Worm (Caenorhabditis elegans) whole organism, early embryonic: ENCODE data around the gene F01G10.9.
A peak's percentile ranks its signal among the peaks of the same experiment; 100 is the strongest.

Experiments
- B0310.2 ChIP-seq: sonication (generic microtip); optimal IDR thresholded peaks from 2 replicates; lab custom pipeline; 2016; ENCODE audit warnings: mild to moderate bottlenecking, missing genetic modification characterization, missing compliant biosample characterization
- F13C5.2 ChIP-seq: sonication (generic microtip); optimal IDR thresholded peaks from 2 replicates; lab custom pipeline; 2017; ENCODE audit warnings: mild to moderate bottlenecking, missing genetic modification characterization, inconsistent platforms, missing compliant biosample characterization
- aly-1 ChIP-seq: sonication (generic microtip); optimal IDR thresholded peaks from 2 replicates; lab custom pipeline; 2016; ENCODE audit warnings: missing genetic modification characterization, missing compliant biosample characterization
- ama-1 ChIP-seq: fragments of 150-350 bp; optimal IDR thresholded peaks from 2 replicates; lab custom pipeline; 2014
- ceh-13 ChIP-seq: fragments of 200-800 bp; sonication (Bioruptor generic); optimal IDR thresholded peaks from 2 replicates; lab custom pipeline; 2018; ENCODE audit warnings: mild to moderate bottlenecking, missing genetic modification characterization, missing compliant biosample characterization
- ceh-36 ChIP-seq: sonication (generic microtip); optimal IDR thresholded peaks from 2 replicates; lab custom pipeline; 2016; ENCODE audit warnings: missing genetic modification characterization, inconsistent platforms, missing compliant biosample characterization
- ets-7 ChIP-seq: sonication (generic microtip); optimal IDR thresholded peaks from 2 replicates; lab custom pipeline; 2016; ENCODE audit warnings: missing genotype, missing genetic modification characterization, missing compliant biosample characterization
- flt-1 ChIP-seq: fragments of 200-800 bp; sonication (Bioruptor generic); IDR thresholded peaks from 2 replicates; pipeline ENCODE4 v1.3.6; 2022; ENCODE audit warnings: missing genetic modification characterization, missing compliant biosample characterization
- hmbx-1 ChIP-seq: sonication (generic microtip); optimal IDR thresholded peaks from 2 replicates; lab custom pipeline; 2016; ENCODE audit warnings: mild to moderate bottlenecking, missing genetic modification characterization, missing compliant biosample characterization
- hmg-4 ChIP-seq: fragments of 200-800 bp; sonication (Bioruptor generic); optimal IDR thresholded peaks from 2 replicates; lab custom pipeline; 2018; ENCODE audit warnings: mild to moderate bottlenecking, missing genetic modification characterization, missing compliant biosample characterization
- pes-1 ChIP-seq: fragments of 200-800 bp; sonication (Bioruptor generic); IDR thresholded peaks from 2 replicates; pipeline ENCODE4 v1.3.6; 2022; ENCODE audit warnings: missing genetic modification reagents, missing genetic modification characterization, missing compliant biosample characterization
- scrt-1 ChIP-seq: fragments of 200-800 bp; sonication (Bioruptor generic); IDR thresholded peaks from 2 replicates; pipeline ENCODE4 v1.3.6; 2022; ENCODE audit warnings: missing genetic modification characterization, missing compliant biosample characterization
- sea-1 ChIP-seq: fragments of 200-800 bp; sonication (Bioruptor generic); conservative IDR thresholded peaks from 2 replicates; pipeline ENCODE4 v1.3.6; 2022; ENCODE audit warnings: missing genetic modification characterization, missing compliant biosample characterization
- tbx-11 ChIP-seq: fragments of 200-800 bp; sonication (Bioruptor generic); IDR thresholded peaks from 2 replicates; pipeline ENCODE4 v1.3.6; 2022; ENCODE audit warnings: missing genetic modification characterization, missing compliant biosample characterization
- tbx-37 ChIP-seq: fragments of 200-800 bp; sonication (Bioruptor generic); conservative IDR thresholded peaks from 2 replicates; pipeline ENCODE4 v1.3.6; 2022; ENCODE audit warnings: missing genetic modification reagents, missing genetic modification characterization, missing compliant biosample characterization
- tra-4 ChIP-seq: sonication (generic microtip); optimal IDR thresholded peaks from 2 replicates; lab custom pipeline; 2017; ENCODE audit warnings: missing genetic modification characterization, missing compliant biosample characterization

Gene F01G10.9

DNA sequence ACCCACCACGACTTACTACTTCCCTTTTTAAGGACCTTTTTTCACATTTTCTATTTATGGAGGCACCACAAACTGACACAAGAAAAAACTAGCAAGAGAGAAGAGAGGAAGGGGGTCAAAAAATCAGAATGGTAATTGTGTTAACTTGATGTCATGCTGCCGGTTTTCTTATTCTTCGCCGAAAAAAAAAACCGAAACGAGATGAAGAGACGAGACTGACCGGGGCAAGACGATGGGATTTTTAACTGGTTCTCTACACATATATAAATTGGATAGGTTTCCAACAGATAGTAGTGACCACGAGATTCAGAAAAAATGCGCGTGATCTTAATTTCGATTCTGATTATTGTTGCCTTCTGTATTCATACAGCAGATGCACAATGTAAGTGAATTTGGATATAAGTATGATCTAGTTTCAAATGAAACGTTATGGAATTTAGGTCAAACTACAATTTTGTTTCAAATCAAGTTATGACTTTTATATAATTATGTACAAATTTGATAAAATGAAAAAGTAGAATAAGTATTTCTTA is 14.4 kb upstream of the F01G10.9 start, which contains the start of gene Y43C5A.3:
Gene Y43C5A.3, plus strand, starts transcription at position 256 of the 533 bp plus-strand sequence.
- TF ChIP-seq hmg-4 (GFP tag; lab: Kevin White, UChicago): no peak

ce11 chrIV:10273360-10273759 is 13.9 kb upstream of the F01G10.9 start:
- TF ChIP-seq scrt-1 (GFP tag; lab: Robert Waterston, UW): no peak
- TF ChIP-seq pes-1 (GFP tag; lab: Robert Waterston, UW): no peak
- TF ChIP-seq B0310.2 (tag; lab: Kevin White, UChicago): no peak
- no peak for TF ChIP-seq ceh-36 (tag; lab: Kevin White, UChicago)
- no peak for TF ChIP-seq tra-4 (tag; lab: Kevin White, UChicago)
- TF ChIP-seq hmg-4 (GFP tag; lab: Kevin White, UChicago): no peak
- TF ChIP-seq flt-1 (GFP tag; lab: Robert Waterston, UW): no peak
- no peak for TF ChIP-seq hmbx-1 (tag; lab: Kevin White, UChicago)
- TF ChIP-seq tbx-37 (GFP tag; lab: Robert Waterston, UW): no peak
- TF ChIP-seq ets-7 (tag; lab: Kevin White, UChicago): no peak

- TF ChIP-seq tra-4 (tag; lab: Kevin White, UChicago) (no peak), tbx-11 (GFP tag; lab: Robert Waterston, UW) (no peak), flt-1 (GFP tag; lab: Robert Waterston, UW) (no peak), ets-7 (tag; lab: Kevin White, UChicago) (no peak), scrt-1 (GFP tag; lab: Robert Waterston, UW) (no peak), F13C5.2 (tag; lab: Kevin White, UChicago) (no peak), ceh-36 (tag; lab: Kevin White, UChicago) (no peak), B0310.2 (tag; lab: Kevin White, UChicago) (no peak), hmg-4 (GFP tag; lab: Kevin White, UChicago) (no peak), ceh-13 (no peak)
Observed at ce11 chrIV:10269137-10269933, 9.9 kb upstream of the F01G10.9 start, which contains the start of the genes nspd-7 and Y43C5A.2. Gene nspd-7, minus strand, starts transcription at chrIV:10269187. Gene Y43C5A.2, plus strand, starts transcription at chrIV:10269883.

DNA sequence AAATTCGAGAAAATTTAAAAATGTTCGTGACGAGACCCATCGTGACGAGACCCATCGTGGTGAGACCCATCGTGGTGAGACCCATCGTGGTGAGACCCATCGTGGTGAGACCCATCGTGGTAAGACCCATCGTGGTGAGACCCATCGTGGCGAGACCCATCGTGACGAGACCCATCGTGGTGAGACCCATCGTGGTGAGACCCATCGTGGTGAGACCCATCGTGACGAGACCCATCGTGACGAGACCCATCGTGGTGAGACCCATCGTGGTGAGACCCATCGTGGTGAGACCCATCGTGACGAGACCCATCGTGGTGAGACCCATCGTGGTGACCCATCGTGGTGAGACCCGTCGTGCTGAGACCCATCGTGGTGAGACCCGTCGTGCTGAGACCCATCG is 3.4 kb upstream of the F01G10.9 start:
- TF ChIP-seq flt-1 (GFP tag; lab: Robert Waterston, UW): 0 out of 2 replicates have a peak, but pooled peaks have one; percentile 27

DNA sequence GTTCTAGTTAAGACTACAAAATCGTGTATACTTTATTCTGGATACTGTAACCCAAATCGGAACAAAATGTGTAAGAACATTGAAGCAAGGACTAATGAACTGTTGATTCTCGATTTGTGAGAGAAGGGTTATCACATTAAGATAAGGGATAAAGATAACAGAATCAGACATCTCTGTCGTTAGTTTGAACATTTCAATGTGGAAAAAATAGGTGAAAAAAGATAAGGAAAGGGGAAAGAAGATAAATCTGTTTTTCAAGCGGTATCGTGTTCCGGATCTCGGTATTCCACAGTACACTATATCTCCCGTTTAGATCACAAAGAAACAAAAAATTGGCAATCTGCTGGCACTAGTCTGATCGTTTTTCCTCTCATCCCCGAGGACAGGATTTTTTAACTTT is 1.6 kb upstream of the F01G10.9 start:
- no peak for TF ChIP-seq scrt-1 (GFP tag; lab: Robert Waterston, UW)

ce11 chrIV:10252886-10253639 is 6.4 kb downstream of the F01G10.9 start:
- TF ChIP-seq tbx-37 (GFP tag; lab: Robert Waterston, UW): no peak
- no peak for TF ChIP-seq ets-7 (tag; lab: Kevin White, UChicago)
- no peak for TF ChIP-seq ama-1 (lab: Kevin White, UChicago)
- no peak for TF ChIP-seq pes-1 (GFP tag; lab: Robert Waterston, UW)
- no peak for TF ChIP-seq scrt-1 (GFP tag; lab: Robert Waterston, UW)
- TF ChIP-seq flt-1 (GFP tag; lab: Robert Waterston, UW): no peak
- TF ChIP-seq F13C5.2 (tag; lab: Kevin White, UChicago): no peak

DNA sequence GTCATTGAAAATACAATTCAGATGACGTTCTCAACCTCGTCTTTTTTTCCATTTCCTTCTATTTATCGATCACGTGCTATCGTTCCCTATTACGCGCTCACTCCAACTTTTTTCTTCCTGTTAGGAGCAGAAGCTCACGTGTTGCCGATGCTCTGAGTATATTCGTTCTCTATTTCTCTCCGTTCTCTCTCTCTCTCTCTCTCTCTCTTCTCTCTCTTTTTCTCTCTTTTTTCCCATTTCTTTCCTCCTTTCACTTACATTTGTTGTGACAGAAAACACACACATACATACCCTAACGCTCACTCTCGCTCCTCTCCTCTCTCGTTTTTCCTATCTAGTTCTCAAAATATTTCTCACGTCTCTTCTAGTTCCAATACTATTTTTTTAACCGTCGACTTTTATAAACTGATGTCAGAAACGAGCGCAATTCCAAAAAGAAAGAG is 7.1 kb downstream of the F01G10.9 start:
- TF ChIP-seq sea-1 (GFP tag; lab: Robert Waterston, UW): no peak
- TF ChIP-seq ama-1 (lab: Kevin White, UChicago): no peak
- TF ChIP-seq tra-4 (tag; lab: Kevin White, UChicago): no peak
- TF ChIP-seq tbx-11 (GFP tag; lab: Robert Waterston, UW): no peak
- TF ChIP-seq flt-1 (GFP tag; lab: Robert Waterston, UW): no peak
- no peak for TF ChIP-seq aly-1 (tag; lab: Kevin White, UChicago)

ce11 chrIV:10251764-10252163 is 7.7 kb downstream of the F01G10.9 start:
- TF ChIP-seq ceh-36 (tag; lab: Kevin White, UChicago) (no peak), F13C5.2 (tag; lab: Kevin White, UChicago) (no peak), hmg-4 (GFP tag; lab: Kevin White, UChicago) (no peak), aly-1 (tag; lab: Kevin White, UChicago) (no peak), tbx-11 (GFP tag; lab: Robert Waterston, UW) (no peak), ama-1 (lab: Kevin White, UChicago) (no peak), hmbx-1 (tag; lab: Kevin White, UChicago) (no peak), tra-4 (tag; lab: Kevin White, UChicago) (no peak)
